Fruit fly (Drosophila melanogaster): ENCODE results near the gene CG46025.

CG46025 gene

dm6 chr2L:7811249-7812002, 57.5 kb downstream of the CG46025 start, which contains the start of gene LanB1 (continued):
- 0 out of 3 replicates have a peak, but pooled peaks have one; percentile 27 for TF ChIP-seq Dbx (GFP tag; IDR thresholded peaks at IDR 0.05)
- TF ChIP-seq MTF-1 (GFP tag; optimal IDR thresholded peaks at IDR 0.05; ENCODE audit: borderline replicate concordance): peak; percentile 45
- TF ChIP-seq CG32532 (GFP tag; IDR thresholded peaks at IDR 0.05): no peak
- peak; percentile 33; the same call in 1 of the 2 replicates for TF ChIP-seq unc-4 (GFP tag; IDR thresholded peaks at IDR 0.05; ENCODE audit: partially characterized antibody)
- TF ChIP-seq CG33213 (GFP tag; optimal IDR thresholded peaks at IDR 0.05): no peak
- TF ChIP-seq zen (tag; optimal IDR thresholded peaks at IDR 0.05): no peak
- TF ChIP-seq pan (optimal IDR thresholded peaks at IDR 0.05): no peak
- TF ChIP-seq pan (GFP tag; optimal IDR thresholded peaks at IDR 0.05 in 1 of 2, IDR thresholded peaks at IDR 0.05 in 1 of 2): peak in 1 of 2 experiments; percentile 5
- peak; percentile 40 for TF ChIP-seq gro (GFP tag; optimal IDR thresholded peaks at IDR 0.05)
- no peak for TF ChIP-seq croc (GFP tag; conservative IDR thresholded peaks at IDR 0.05)
- TF ChIP-seq CG14667 (GFP tag; IDR thresholded peaks at IDR 0.05): no peak
- TF ChIP-seq Trl (optimal IDR thresholded peaks at IDR 0.05): peak; percentile 36 to 44
- TF ChIP-seq Trl (GFP tag; optimal IDR thresholded peaks at IDR 0.05): no peak
- no peak for TF ChIP-seq CG33557 (GFP tag; optimal IDR thresholded peaks at IDR 0.05)
- peak; percentile 73 for TF ChIP-seq kah (GFP tag; optimal IDR thresholded peaks at IDR 0.05)
- peak; percentile 97 for TF ChIP-seq pros (GFP tag; optimal IDR thresholded peaks at IDR 0.05)
- TF ChIP-seq CG5245 (GFP tag; optimal IDR thresholded peaks at IDR 0.05): no peak
- TF ChIP-seq bowl (GFP tag; IDR thresholded peaks at IDR 0.05): 0 out of 2 replicates have a peak, but pooled peaks have one; percentile 14
- no peak for TF ChIP-seq slou (GFP tag; optimal IDR thresholded peaks at IDR 0.05)
- TF ChIP-seq bbx (GFP tag; IDR thresholded peaks at IDR 0.05; ENCODE audit: partially characterized antibody): peak; percentile 76
- peak; percentile 27; the same call in 1 of the 3 replicates for TF ChIP-seq sr (GFP tag; IDR thresholded peaks at IDR 0.05)
- no peak for TF ChIP-seq pb (GFP tag; optimal IDR thresholded peaks at IDR 0.05)
- TF ChIP-seq Myb (GFP tag; optimal IDR thresholded peaks at IDR 0.05): peak; percentile 57
- TF ChIP-seq HLH4C (GFP tag; IDR thresholded peaks at IDR 0.05; ENCODE audit: partially characterized antibody): peak; percentile 61; the same call in 1 of the 3 replicates
- TF ChIP-seq CG17568 (GFP tag; optimal IDR thresholded peaks at IDR 0.05): no peak
- TF ChIP-seq CG11560 (tag; IDR thresholded peaks at IDR 0.05): peak; percentile 94
- peak; percentile 18 for TF ChIP-seq Kr (GFP tag; optimal IDR thresholded peaks at IDR 0.05)
- TF ChIP-seq CG11093 (GFP tag; IDR thresholded peaks at IDR 0.05): no peak
- TF ChIP-seq CG13775 (GFP tag; optimal IDR thresholded peaks at IDR 0.05): no peak
- TF ChIP-seq repo (GFP tag; optimal IDR thresholded peaks at IDR 0.05): no peak
- no peak for TF ChIP-seq chif (GFP tag; optimal IDR thresholded peaks at IDR 0.05)
- TF ChIP-seq tio (GFP tag; optimal IDR thresholded peaks at IDR 0.05): no peak
- TF ChIP-seq CHES-1-like (GFP tag; optimal IDR thresholded peaks at IDR 0.05): peak; percentile 11
- no peak for TF ChIP-seq B-H2 (GFP tag; optimal IDR thresholded peaks at IDR 0.05)
- TF ChIP-seq CG6791 (GFP tag; IDR thresholded peaks at IDR 0.05; ENCODE audit: partially characterized antibody): peak; percentile 61; the same call in 2 of the 3 replicates
- peak; percentile 12 for TF ChIP-seq lab (GFP tag; optimal IDR thresholded peaks at IDR 0.05)
- no peak for TF ChIP-seq az2 (GFP tag; optimal IDR thresholded peaks at IDR 0.05)
- TF ChIP-seq CG1647 (GFP tag; optimal IDR thresholded peaks at IDR 0.05): no peak
- TF ChIP-seq Mad (GFP tag; optimal IDR thresholded peaks at IDR 0.05): no peak
- no peak for TF ChIP-seq Ets97D (GFP tag; optimal IDR thresholded peaks at IDR 0.05)
- peak; percentile 30 for TF ChIP-seq CG6765 (GFP tag; optimal IDR thresholded peaks at IDR 0.05)
- no peak for TF ChIP-seq CG6689 (GFP tag; IDR thresholded peaks at IDR 0.05)
- TF ChIP-seq CG15269 (tag; optimal IDR thresholded peaks at IDR 0.05): peak; percentile 2
- TF ChIP-seq HLHmδ (GFP tag; optimal IDR thresholded peaks at IDR 0.05): peak; percentile 80
- TF ChIP-seq HmgZ (tag; optimal IDR thresholded peaks at IDR 0.05): no peak
- peak; percentile 35 for TF ChIP-seq CG12769 (tag; optimal IDR thresholded peaks at IDR 0.05)
- TF ChIP-seq esg (GFP tag; conservative IDR thresholded peaks at IDR 0.05): no peak
- no peak for TF ChIP-seq hkb (optimal IDR thresholded peaks at IDR 0.05)
- TF ChIP-seq hkb (GFP tag; IDR thresholded peaks at IDR 0.05): peak; percentile 34; the same call in 1 of the 2 replicates

Data from whole organism, embryonic.